Worm (Caenorhabditis elegans) whole organism, L4 larva: Measurements from ENCODE around the gene F20D6.1.
A peak's percentile ranks its signal among the peaks of the same experiment; 100 is the strongest.

ENCODE experiments used
- F10B5.3 ChIP-seq: sonication (generic microtip); optimal IDR thresholded peaks from 2 replicates; lab custom pipeline; 2016; ENCODE audit warnings: mild to moderate bottlenecking, missing genetic modification characterization, missing compliant biosample characterization
- F49E8.2 ChIP-seq: sonication (generic microtip); optimal IDR thresholded peaks from 2 replicates; lab custom pipeline; 2016; ENCODE audit warnings: missing compliant biosample characterization, mild to moderate bottlenecking, missing genetic modification characterization, borderline replicate concordance
- R02D3.7 ChIP-seq: fragments of 150-350 bp; sonication (generic microtip); optimal IDR thresholded peaks from 3 replicates; lab custom pipeline; 2014; ENCODE audit warnings: missing biosample characterization, missing genetic modification characterization
- T20F7.1 ChIP-seq: fragments of 200-800 bp; sonication (Bioruptor generic); optimal IDR thresholded peaks from 2 replicates; lab custom pipeline; 2018; ENCODE audit warnings: mild to moderate bottlenecking, missing genetic modification characterization, missing compliant biosample characterization
- T26A8.4 ChIP-seq: fragments of 200-800 bp; sonication (Bioruptor generic); IDR thresholded peaks from 2 replicates; pipeline ENCODE4 v1.3.6; 2022; ENCODE audit warnings: missing genetic modification characterization, missing compliant biosample characterization
- Y48G9A.11 ChIP-seq: fragments of 200-800 bp; sonication (Bioruptor generic); IDR thresholded peaks from 2 replicates; pipeline ENCODE4 v1.3.6; 2022; ENCODE audit warnings: missing genetic modification reagents, missing genetic modification characterization, missing compliant biosample characterization
- Y75B8A.6 ChIP-seq: fragments of 200-800 bp; sonication (Bioruptor generic); IDR thresholded peaks from 2 replicates; pipeline ENCODE4 v1.3.6; 2022; ENCODE audit warnings: missing genetic modification reagents, missing genetic modification characterization, missing compliant biosample characterization
- ceh-20 ChIP-seq: fragments of 200-800 bp; sonication (Bioruptor generic); IDR thresholded peaks from 2 replicates; pipeline ENCODE4 v1.3.6; 2022; ENCODE audit warnings: missing genetic modification reagents, missing genetic modification characterization, missing compliant biosample characterization
- ceh-32 ChIP-seq: sonication (generic microtip); optimal IDR thresholded peaks from 2 replicates; lab custom pipeline; 2016; ENCODE audit warnings: mild to moderate bottlenecking, missing genetic modification characterization, missing compliant biosample characterization; ENCODE audit not compliant: poor library complexity
- ceh-44 ChIP-seq: fragments of 200-800 bp; sonication (Bioruptor generic); IDR thresholded peaks from 2 replicates; pipeline ENCODE4 v1.3.6; 2022; ENCODE audit warnings: missing genetic modification reagents, missing genetic modification characterization, missing compliant biosample characterization
- ceh-82 ChIP-seq: sonication (generic microtip); optimal IDR thresholded peaks from 2 replicates; lab custom pipeline; 2017; ENCODE audit warnings: missing biosample characterization, missing genetic modification characterization
- ctbp-1 ChIP-seq: fragments of 200-800 bp; sonication (Bioruptor generic); IDR thresholded peaks from 2 replicates; pipeline ENCODE4 v1.3.6; 2022; ENCODE audit warnings: missing genetic modification reagents, missing genetic modification characterization, missing compliant biosample characterization
- dmd-9 ChIP-seq: fragments of 200-800 bp; sonication (Bioruptor generic); IDR thresholded peaks from 2 replicates; pipeline ENCODE4 v1.3.6; 2022; ENCODE audit warnings: missing genetic modification reagents, missing genetic modification characterization, missing compliant biosample characterization
- duxl-1 ChIP-seq: sonication (generic microtip); optimal IDR thresholded peaks from 2 replicates; lab custom pipeline; 2016; ENCODE audit warnings: mild to moderate bottlenecking, missing genetic modification characterization, moderate library complexity, missing compliant biosample characterization; ENCODE audit not compliant: poor library complexity
- fkh-10 ChIP-seq: fragments of 150-350 bp; optimal IDR thresholded peaks from 2 replicates; lab custom pipeline; 2014; ENCODE audit warnings: missing biosample characterization, missing genetic modification reagents, missing genetic modification characterization
- gei-8 ChIP-seq: fragments of 200-800 bp; sonication (Bioruptor generic); optimal IDR thresholded peaks from 2 replicates; lab custom pipeline; 2018; ENCODE audit warnings: mild to moderate bottlenecking, missing genetic modification characterization, missing compliant biosample characterization
- hif-1 ChIP-seq, 2 experiments: sonication (generic microtip); optimal IDR thresholded peaks; 2 replicates each; lab custom pipeline; 2016 to 2017; ENCODE audit warnings: missing compliant biosample characterization in 2 of 2, missing genetic modification characterization in 2 of 2, missing genetic modification reagents in 2 of 2, missing genotype in 2 of 2, mild to moderate bottlenecking in 1 of 2
- jun-1 ChIP-seq: fragments of 150-350 bp; optimal IDR thresholded peaks from 2 replicates; lab custom pipeline; 2014; ENCODE audit warnings: missing biosample characterization, missing genetic modification reagents, missing genetic modification characterization
- lim-7 ChIP-seq: fragments of 200-800 bp; sonication (Bioruptor generic); IDR thresholded peaks from 2 replicates; pipeline ENCODE4 v1.3.6; 2022; ENCODE audit warnings: missing genetic modification characterization, missing compliant biosample characterization
- lin-1 ChIP-seq: fragments of 200-800 bp; sonication (Bioruptor generic); IDR thresholded peaks from 2 replicates; pipeline ENCODE4 v1.3.6; 2022; ENCODE audit warnings: missing genetic modification reagents, missing genetic modification characterization, missing compliant biosample characterization
- lin-13 ChIP-seq: fragments of 150-350 bp; optimal IDR thresholded peaks from 2 replicates; lab custom pipeline; 2014; ENCODE audit warnings: missing biosample characterization, missing genetic modification reagents, missing genetic modification characterization
- lin-15B ChIP-seq: fragments of 150-350 bp; sonication (generic microtip); optimal IDR thresholded peaks from 3 replicates; lab custom pipeline; 2014; ENCODE audit warnings: missing biosample characterization, missing genetic modification characterization
- lin-29 ChIP-seq: fragments of 200-800 bp; sonication (Bioruptor generic); IDR thresholded peaks from 2 replicates; pipeline ENCODE4 v1.3.6; 2022; ENCODE audit warnings: missing genetic modification reagents, missing genetic modification characterization, missing compliant biosample characterization
- lsy-2 ChIP-seq, 2 experiments: fragments of 150-350 bp in 1 of 2; sonication (generic microtip) in 1 of 2; optimal IDR thresholded peaks; 2 replicates each; lab custom pipeline; 2014 to 2017; ENCODE audit warnings: missing biosample characterization in 2 of 2, missing genetic modification characterization in 2 of 2
- madf-9 ChIP-seq: fragments of 200-800 bp; sonication (Bioruptor generic); conservative IDR thresholded peaks from 2 replicates; pipeline ENCODE4 v1.3.6; 2022; ENCODE audit warnings: missing genetic modification reagents, missing genetic modification characterization, missing compliant biosample characterization
- mep-1 ChIP-seq: fragments of 150-350 bp; sonication (generic microtip); optimal IDR thresholded peaks from 3 replicates; lab custom pipeline; 2014; ENCODE audit warnings: missing biosample characterization, missing genetic modification characterization
- mes-2 ChIP-seq: sonication (generic microtip); optimal IDR thresholded peaks from 2 replicates; lab custom pipeline; 2016; ENCODE audit warnings: missing genotype, mild to moderate bottlenecking, missing genetic modification characterization, missing compliant biosample characterization; ENCODE audit not compliant: poor library complexity, severe bottlenecking
- nhr-10 ChIP-seq: fragments of 150-350 bp; optimal IDR thresholded peaks from 2 replicates; lab custom pipeline; 2014; ENCODE audit warnings: missing biosample characterization, missing genetic modification characterization
- nhr-11 ChIP-seq: fragments of 150-350 bp; optimal IDR thresholded peaks from 2 replicates; lab custom pipeline; 2014; ENCODE audit warnings: missing biosample characterization, missing genetic modification characterization
- nhr-28 ChIP-seq: fragments of 150-350 bp; optimal IDR thresholded peaks from 2 replicates; lab custom pipeline; 2014; ENCODE audit warnings: missing biosample characterization, missing genetic modification characterization
- nhr-41 ChIP-seq: fragments of 200-800 bp; sonication (Bioruptor generic); IDR thresholded peaks from 2 replicates; pipeline ENCODE4 v1.3.6; 2022; ENCODE audit warnings: missing genetic modification reagents, missing genetic modification characterization, missing compliant biosample characterization
- nhr-76 ChIP-seq: fragments of 150-350 bp; optimal IDR thresholded peaks from 2 replicates; lab custom pipeline; 2014; ENCODE audit warnings: missing biosample characterization, missing genetic modification characterization
- nhr-77 ChIP-seq: fragments of 150-350 bp; optimal IDR thresholded peaks from 2 replicates; lab custom pipeline; 2014; ENCODE audit warnings: missing biosample characterization, missing genetic modification characterization
- pha-4 ChIP-seq, 2 experiments: fragments of 150-350 bp in 1 of 2; fragments of 200-800 bp in 1 of 2; sonication (Bioruptor generic) in 1 of 2; IDR thresholded peaks in 1 of 2; optimal IDR thresholded peaks in 1 of 2; 2 replicates each; pipeline versions ENCODE4 v1.3.6 to Lab custom; 2014 to 2022; ENCODE audit warnings: missing genetic modification characterization in 2 of 2, missing genetic modification reagents in 2 of 2, missing biosample characterization in 1 of 2, missing compliant biosample characterization in 1 of 2
- php-3 ChIP-seq: fragments of 200-800 bp; sonication (Bioruptor generic); IDR thresholded peaks from 2 replicates; pipeline ENCODE4 v1.3.6; 2022; ENCODE audit warnings: missing genetic modification reagents, missing genetic modification characterization, missing compliant biosample characterization
- sdz-12 ChIP-seq: fragments of 200-800 bp; sonication (Bioruptor generic); optimal IDR thresholded peaks from 2 replicates; lab custom pipeline; 2018; ENCODE audit warnings: mild to moderate bottlenecking, missing genetic modification characterization, missing compliant biosample characterization
- spr-1 ChIP-seq: sonication (generic microtip); optimal IDR thresholded peaks from 2 replicates; lab custom pipeline; 2016; ENCODE audit warnings: mild to moderate bottlenecking, missing genetic modification characterization, missing compliant biosample characterization
- spr-3 ChIP-seq: fragments of 200-800 bp; sonication (Bioruptor generic); optimal IDR thresholded peaks from 2 replicates; lab custom pipeline; 2018; ENCODE audit warnings: mild to moderate bottlenecking, missing genetic modification characterization, missing compliant biosample characterization
- tag-97 ChIP-seq: fragments of 200-800 bp; sonication (Bioruptor generic); IDR thresholded peaks from 2 replicates; pipeline ENCODE4 v1.3.6; 2022; ENCODE audit warnings: missing genetic modification characterization, missing compliant biosample characterization
- tra-1 ChIP-seq: fragments of 200-800 bp; sonication (Bioruptor generic); IDR thresholded peaks from 2 replicates; pipeline ENCODE4 v1.3.6; 2022; ENCODE audit warnings: missing genetic modification reagents, missing genetic modification characterization, missing compliant biosample characterization
- unc-130 ChIP-seq: sonication (generic microtip); optimal IDR thresholded peaks from 2 replicates; lab custom pipeline; 2016; ENCODE audit warnings: missing genetic modification reagents, missing genetic modification characterization, missing compliant biosample characterization
- unc-39 ChIP-seq: sonication (generic microtip); optimal IDR thresholded peaks from 2 replicates; lab custom pipeline; 2017; ENCODE audit warnings: missing biosample characterization, missing genetic modification characterization
- unc-62 ChIP-seq, 3 experiments: fragments of 150-350 bp in 1 of 3; sonication (generic microtip); optimal IDR thresholded peaks in 2 of 3; peaks in 1 of 3; 1 replicate in 1 of 3; 2 replicates in 2 of 3; lab custom pipeline; 2014 to 2017; ENCODE audit warnings: missing biosample characterization in 3 of 3, missing genetic modification characterization in 3 of 3, missing genetic modification reagents in 3 of 3, missing genotype in 1 of 3
- vab-7 ChIP-seq: fragments of 200-800 bp; sonication (Bioruptor generic); IDR thresholded peaks from 2 replicates; pipeline ENCODE4 v1.3.6; 2022; ENCODE audit warnings: missing genetic modification reagents, missing genetic modification characterization, missing compliant biosample characterization
- zfp-2 ChIP-seq: sonication (generic microtip); optimal IDR thresholded peaks from 2 replicates; lab custom pipeline; 2016; ENCODE audit warnings: mild to moderate bottlenecking, missing genetic modification characterization, missing compliant biosample characterization
- ztf-7 ChIP-seq: fragments of 150-350 bp; optimal IDR thresholded peaks from 2 replicates; lab custom pipeline; 2014; ENCODE audit warnings: missing biosample characterization, missing genetic modification characterization

The F20D6.1 gene

DNA sequence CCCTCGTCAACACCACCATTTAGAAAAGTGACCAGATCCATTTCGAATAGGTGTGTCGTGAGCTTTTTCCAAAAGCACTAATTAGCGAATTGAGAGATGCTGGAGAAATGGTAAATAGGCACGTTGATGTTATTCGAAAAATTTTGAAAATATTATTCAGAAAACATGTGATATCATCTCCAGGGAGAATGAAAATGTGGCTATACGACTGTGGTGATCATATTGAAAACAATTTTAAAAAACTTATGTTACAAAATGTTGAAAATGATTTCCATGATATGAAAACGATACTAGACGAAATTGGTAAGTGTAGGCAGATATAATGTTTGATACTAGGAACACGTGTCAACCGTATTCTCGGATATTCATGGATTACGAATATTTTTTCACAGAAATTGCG lies 36.3 kb downstream of the F20D6.1 start, which contains the start of gene K07C11.10:
Gene K07C11.10 (minus strand): TSS at position 101 of the 400 bp plus-strand sequence.
- TF ChIP-seq ctbp-1 (GFP tag; lab: Robert Waterston, UW) = no peak
- peak in 1 of 2 experiments; percentile 47 for TF ChIP-seq unc-62 (GFP tag; optimal IDR thresholded peaks at IDR 0.05 in 1 of 2; lab: Kevin White, UChicago)
- no peak for TF ChIP-seq unc-62 (tag; optimal IDR thresholded peaks at IDR 0.05; lab: Kevin White, UChicago)
- TF ChIP-seq nhr-76 = no peak
- TF ChIP-seq ceh-44 (GFP tag; lab: Robert Waterston, UW) = no peak
- TF ChIP-seq, all 104 proteins: peak for 1

DNA sequence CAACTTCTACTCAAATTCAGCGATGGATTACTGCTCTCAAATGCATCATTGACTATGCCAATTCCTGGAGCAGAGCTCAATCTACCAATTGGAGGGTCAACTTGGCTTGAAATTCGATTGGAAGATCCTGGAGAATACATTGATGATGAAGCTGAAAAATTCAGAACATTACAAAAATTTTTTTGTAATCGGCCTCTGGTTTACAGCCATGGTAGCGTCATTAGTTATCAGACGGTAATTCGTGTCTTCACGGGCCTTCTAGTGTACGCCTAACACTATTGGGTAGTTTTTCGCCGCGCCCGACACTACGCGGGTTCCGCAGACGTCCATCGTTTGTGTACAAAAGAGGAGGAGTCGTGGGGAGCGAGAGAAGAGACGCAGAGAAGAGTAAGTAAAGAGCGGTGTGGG lies 38.2 kb downstream of the F20D6.1 start:
- TF ChIP-seq lin-13 (GFP tag; lab: Kevin White, UChicago) (peak; percentile 78), vab-7 (GFP tag; lab: Robert Waterston, UW) (0 out of 2 replicates have a peak, but pooled peaks have one; percentile 29), spr-3 (peak; percentile 68), F49E8.2 (tag; lab: Kevin White, UChicago) (peak; percentile 97), ceh-20 (GFP tag; lab: Robert Waterston, UW) (no peak), fkh-10 (no peak), gei-8 (GFP tag; lab: Kevin White, UChicago) (no peak), php-3 (GFP tag; lab: Robert Waterston, UW) (peak; percentile 73), dmd-9 (GFP tag; lab: Robert Waterston, UW) (peak; percentile 74), nhr-10 (peak; percentile 16), lsy-2 (tag; optimal IDR thresholded peaks at IDR 0.05; lab: Kevin White, UChicago) (peak in 1 of 2 experiments; percentile 77), spr-1 (tag; lab: Kevin White, UChicago) (peak; percentile 85), nhr-28 (tag; lab: Kevin White, UChicago) (peak; percentile 56), ceh-44 (GFP tag; lab: Robert Waterston, UW) (peak; percentile 93), tra-1 (GFP tag; lab: Robert Waterston, UW) (peak; percentile 83), mes-2 (peak; percentile 90), ztf-7 (tag; lab: Kevin White, UChicago) (peak; percentile 4), nhr-77 (tag; lab: Kevin White, UChicago) (peak; percentile 54), madf-9 (0 out of 2 replicates have a peak, but pooled peaks have one; percentile 10), T26A8.4 (GFP tag; lab: Robert Waterston, UW) (peak; percentile 91), nhr-41 (GFP tag; lab: Robert Waterston, UW) (0 out of 2 replicates have a peak, but pooled peaks have one; percentile 8), pha-4 (GFP tag; IDR thresholded peaks at IDR 0.05; lab: Robert Waterston, UW) (peak; percentile 86), pha-4 (tag; optimal IDR thresholded peaks at IDR 0.05; lab: Kevin White, UChicago) (no peak), ctbp-1 (GFP tag; lab: Robert Waterston, UW) (peak; percentile 66; the same call in 1 of the 2 replicates), zfp-2 (peak; percentile 44), unc-39 (tag; lab: Kevin White, UChicago) (no peak), unc-130 (GFP tag; lab: Kevin White, UChicago) (peak; percentile 91), Y48G9A.11 (peak; percentile 92), lin-1 (peak; percentile 49; the same call in 1 of the 2 replicates), F10B5.3 (tag; lab: Kevin White, UChicago) (peak; percentile 83), jun-1 (tag; lab: Kevin White, UChicago) (no peak), mep-1 (tag; lab: Kevin White, UChicago) (peak; percentile 93), lin-29 (GFP tag; lab: Robert Waterston, UW) (peak; percentile 25; the same call in 1 of the 2 replicates), sdz-12 (GFP tag; lab: Kevin White, UChicago) (no peak), tag-97 (no peak), lim-7 (no peak), hif-1 (tag; optimal IDR thresholded peaks at IDR 0.05; lab: Kevin White, UChicago) (peak; percentile 12 to 30), Y75B8A.6 (GFP tag; lab: Robert Waterston, UW) (no peak), nhr-11 (peak; percentile 49), T20F7.1 (GFP tag; lab: Kevin White, UChicago) (peak; percentile 82), duxl-1 (tag; lab: Kevin White, UChicago) (peak; percentile 92), unc-62 (GFP tag; optimal IDR thresholded peaks at IDR 0.05 in 1 of 2; lab: Kevin White, UChicago) (peak in 1 of 2 experiments; percentile 90), unc-62 (tag; optimal IDR thresholded peaks at IDR 0.05; lab: Kevin White, UChicago) (no peak), R02D3.7 (tag; lab: Kevin White, UChicago) (no peak), ceh-32 (tag; lab: Kevin White, UChicago) (no peak), ceh-82 (no peak), lin-15B (tag; lab: Kevin White, UChicago) (no peak)
